Fruit fly (Drosophila melanogaster) whole organism, embryonic: ENCODE measurements around the gene CG3277.

Experiments
- CG10274 ChIP-seq: fragments of 200-800 bp; sonication (Bioruptor generic); optimal IDR thresholded peaks from 3 replicates; lab custom pipeline; 2017; ENCODE audit warnings: missing biosample characterization, mild to moderate bottlenecking, missing genetic modification characterization
- CG11085 ChIP-seq: fragments of 200-800 bp; sonication (Bioruptor generic); IDR thresholded peaks from 2 replicates; pipeline ENCODE4 v1.3.6; 2022; ENCODE audit warnings: missing biosample characterization, missing genetic modification characterization
- CG11504 ChIP-seq: fragments of 200-800 bp; sonication (Bioruptor generic); optimal IDR thresholded peaks from 3 replicates; lab custom pipeline; 2019; ENCODE audit warnings: missing biosample characterization, mild to moderate bottlenecking, missing genetic modification characterization, moderate library complexity
- CG16863 ChIP-seq: fragments of 200-800 bp; sonication (Bioruptor generic); optimal IDR thresholded peaks from 3 replicates; lab custom pipeline; 2016; ENCODE audit warnings: missing biosample characterization, missing genetic modification characterization
- CG1792 ChIP-seq: fragments of 200-800 bp; sonication (Bioruptor generic); optimal IDR thresholded peaks from 2 replicates; lab custom pipeline; 2016; ENCODE audit warnings: missing biosample characterization, missing genetic modification characterization
- CG30431 ChIP-seq: fragments of 200-800 bp; sonication (Bioruptor generic); optimal IDR thresholded peaks from 2 replicates; lab custom pipeline; 2017; ENCODE audit warnings: missing biosample characterization, missing genetic modification characterization
- CG31224 ChIP-seq: fragments of 200-800 bp; sonication (Bioruptor generic); IDR thresholded peaks from 2 replicates; pipeline ENCODE4 v1.3.6; 2022; ENCODE audit warnings: missing biosample characterization, missing genetic modification characterization
- CG31388 ChIP-seq: fragments of 200-800 bp; sonication (Bioruptor generic); optimal IDR thresholded peaks from 2 replicates; lab custom pipeline; 2016; ENCODE audit warnings: missing biosample characterization, missing genetic modification characterization
- CG33557 ChIP-seq: fragments of 200-800 bp; sonication (Bioruptor generic); optimal IDR thresholded peaks from 2 replicates; lab custom pipeline; 2019; ENCODE audit warnings: missing biosample characterization, mild to moderate bottlenecking, missing genetic modification characterization, moderate library complexity
- CG42726 ChIP-seq: fragments of 200-800 bp; sonication (Bioruptor generic); IDR thresholded peaks from 2 replicates; pipeline ENCODE4 v1.3.6; 2022; ENCODE audit warnings: missing biosample characterization, missing genetic modification characterization; ENCODE audit not compliant: partially characterized antibody
- CG4707 ChIP-seq: fragments of 200-800 bp; sonication (Bioruptor generic); optimal IDR thresholded peaks from 2 replicates; lab custom pipeline; 2018; ENCODE audit warnings: missing biosample characterization, mild to moderate bottlenecking, missing genetic modification characterization, moderate library complexity
- CG4730 ChIP-seq: fragments of 200-800 bp; sonication (Bioruptor generic); IDR thresholded peaks from 2 replicates; pipeline ENCODE4 v1.3.6; 2022; ENCODE audit warnings: missing biosample characterization, missing genetic modification characterization
- CG5245 ChIP-seq: fragments of 200-800 bp; sonication (Bioruptor generic); optimal IDR thresholded peaks from 3 replicates; lab custom pipeline; 2016; ENCODE audit warnings: missing biosample characterization, missing genetic modification characterization
- CG6654 ChIP-seq: fragments of 200-800 bp; sonication (Bioruptor generic); optimal IDR thresholded peaks from 2 replicates; lab custom pipeline; 2017; ENCODE audit warnings: missing biosample characterization, mild to moderate bottlenecking, missing genetic modification characterization
- CG7556 ChIP-seq: fragments of 200-800 bp; sonication (Bioruptor generic); optimal IDR thresholded peaks from 2 replicates; lab custom pipeline; 2017; ENCODE audit warnings: missing biosample characterization, mild to moderate bottlenecking, missing genetic modification characterization
- CG7786 ChIP-seq: fragments of 200-800 bp; sonication (Bioruptor generic); optimal IDR thresholded peaks from 2 replicates; lab custom pipeline; 2016; ENCODE audit warnings: missing biosample characterization, missing genetic modification characterization
- CG7963 ChIP-seq: fragments of 200-800 bp; sonication (Bioruptor generic); IDR thresholded peaks from 3 replicates; pipeline ENCODE4 v1.3.6; 2022; ENCODE audit warnings: missing biosample characterization, missing genetic modification characterization; ENCODE audit not compliant: partially characterized antibody
- CG8388 ChIP-seq: fragments of 200-800 bp; sonication (Bioruptor generic); optimal IDR thresholded peaks from 2 replicates; lab custom pipeline; 2019; ENCODE audit warnings: missing biosample characterization, mild to moderate bottlenecking, missing genetic modification characterization, moderate library complexity
- CG8765 ChIP-seq: fragments of 200-800 bp; sonication (Bioruptor generic); IDR thresholded peaks from 2 replicates; pipeline ENCODE4 v1.3.6; 2022; ENCODE audit warnings: missing biosample characterization, missing genetic modification characterization
- CG8944 ChIP-seq: fragments of 200-800 bp; sonication (Bioruptor generic); optimal IDR thresholded peaks from 3 replicates; lab custom pipeline; 2016; ENCODE audit warnings: missing biosample characterization, missing genetic modification characterization
- CG9797 ChIP-seq: fragments of 200-800 bp; sonication (Bioruptor generic); optimal IDR thresholded peaks from 3 replicates; lab custom pipeline; 2018; ENCODE audit warnings: missing biosample characterization, mild to moderate bottlenecking, missing genetic modification characterization
- CG9876 ChIP-seq: fragments of 200-800 bp; sonication (Bioruptor generic); optimal IDR thresholded peaks from 2 replicates; lab custom pipeline; 2016; ENCODE audit warnings: missing biosample characterization, missing genetic modification characterization
- CG9932 ChIP-seq: fragments of 200-800 bp; sonication (Bioruptor generic); IDR thresholded peaks from 2 replicates; pipeline ENCODE4 v1.3.6; 2022; ENCODE audit warnings: missing biosample characterization, missing genetic modification characterization
- CoRest ChIP-seq: fragments of 200-800 bp; sonication (Bioruptor generic); optimal IDR thresholded peaks from 3 replicates; lab custom pipeline; 2018; ENCODE audit warnings: missing biosample characterization, mild to moderate bottlenecking, missing genetic modification characterization, moderate library complexity
- CrebB ChIP-seq: fragments of 200-800 bp; sonication (Bioruptor generic); optimal IDR thresholded peaks from 3 replicates; lab custom pipeline; 2018; ENCODE audit warnings: missing biosample characterization, mild to moderate bottlenecking, missing genetic modification characterization
- Max ChIP-seq: fragments of 200-800 bp; sonication (Bioruptor generic); optimal IDR thresholded peaks from 2 replicates; lab custom pipeline; 2016; ENCODE audit warnings: missing biosample characterization, mild to moderate bottlenecking, missing genetic modification characterization
- NfI ChIP-seq: fragments of 200-800 bp; sonication (Bioruptor generic); optimal IDR thresholded peaks from 3 replicates; lab custom pipeline; 2018; ENCODE audit warnings: missing biosample characterization, mild to moderate bottlenecking, missing genetic modification characterization, moderate library complexity
- ash1 ChIP-seq: fragments of 200-800 bp; sonication (Bioruptor generic); optimal IDR thresholded peaks from 2 replicates; lab custom pipeline; 2018; ENCODE audit warnings: missing biosample characterization, mild to moderate bottlenecking, missing genetic modification characterization
- btn ChIP-seq: fragments of 200-800 bp; sonication (Bioruptor generic); optimal IDR thresholded peaks from 2 replicates; lab custom pipeline; 2016; ENCODE audit warnings: missing biosample characterization, missing genetic modification characterization
- cad ChIP-seq: fragments of >200 bp; optimal IDR thresholded peaks from 2 replicates; lab custom pipeline; 2017; ENCODE audit warnings: missing biosample characterization, missing genetic modification characterization
- chif ChIP-seq, 2 experiments: fragments of 200-800 bp; sonication (Bioruptor generic); optimal IDR thresholded peaks; 3 replicates each; lab custom pipeline; 2016; ENCODE audit warnings: missing biosample characterization in 2 of 2, missing genetic modification characterization in 2 of 2
- corto ChIP-seq: fragments of 200-800 bp; sonication (Bioruptor generic); optimal IDR thresholded peaks from 2 replicates; lab custom pipeline; 2016; ENCODE audit warnings: missing biosample characterization, mild to moderate bottlenecking, missing genetic modification characterization, moderate library complexity
- emc ChIP-seq: fragments of 200-800 bp; sonication (Bioruptor generic); optimal IDR thresholded peaks from 2 replicates; lab custom pipeline; 2016; ENCODE audit warnings: missing biosample characterization, missing genetic modification characterization
- fd102C ChIP-seq: fragments of 200-800 bp; sonication (Bioruptor generic); optimal IDR thresholded peaks from 2 replicates; lab custom pipeline; 2018; ENCODE audit warnings: missing biosample characterization, mild to moderate bottlenecking, missing genetic modification characterization, moderate library complexity
- inv ChIP-seq: fragments of 200-800 bp; sonication (Bioruptor generic); IDR thresholded peaks from 2 replicates; pipeline ENCODE4 v1.3.6; 2022; ENCODE audit warnings: missing biosample characterization, missing genetic modification characterization; ENCODE audit not compliant: partially characterized antibody
- kay ChIP-seq: fragments of 200-800 bp; sonication (Bioruptor generic); optimal IDR thresholded peaks from 2 replicates; lab custom pipeline; 2016; ENCODE audit warnings: missing biosample characterization, missing genetic modification characterization
- mam ChIP-seq: fragments of 200-800 bp; sonication (Bioruptor generic); optimal IDR thresholded peaks from 3 replicates; lab custom pipeline; 2016; ENCODE audit warnings: missing biosample characterization, missing genetic modification characterization
- nmo ChIP-seq: fragments of 200-800 bp; sonication (Bioruptor generic); optimal IDR thresholded peaks from 2 replicates; lab custom pipeline; 2018; ENCODE audit warnings: missing biosample characterization, mild to moderate bottlenecking, missing genetic modification characterization, moderate library complexity
- org-1 ChIP-seq: fragments of 200-800 bp; sonication (Bioruptor generic); optimal IDR thresholded peaks from 2 replicates; lab custom pipeline; 2017; ENCODE audit warnings: missing biosample characterization, missing genetic modification characterization
- schlank ChIP-seq: fragments of 200-800 bp; sonication (Bioruptor generic); optimal IDR thresholded peaks from 2 replicates; lab custom pipeline; 2018; ENCODE audit warnings: missing biosample characterization, mild to moderate bottlenecking, missing genetic modification characterization
- slbo ChIP-seq: fragments of 200-800 bp; sonication (Bioruptor generic); IDR thresholded peaks from 2 replicates; pipeline ENCODE4 v1.3.6; 2022; ENCODE audit warnings: missing biosample characterization, missing genetic modification characterization
- stc ChIP-seq: fragments of 200-800 bp; sonication (Bioruptor generic); IDR thresholded peaks from 2 replicates; pipeline ENCODE4 v1.3.6; 2022; ENCODE audit warnings: missing biosample characterization, missing genetic modification characterization
- sug ChIP-seq: fragments of 200-800 bp; optimal IDR thresholded peaks from 2 replicates; lab custom pipeline; 2019; ENCODE audit warnings: missing biosample characterization, mild to moderate bottlenecking, missing genetic modification characterization, moderate library complexity
- trh ChIP-seq: fragments of 200-800 bp; sonication (Bioruptor generic); optimal IDR thresholded peaks from 2 replicates; lab custom pipeline; 2016; ENCODE audit warnings: missing biosample characterization, missing genetic modification characterization
- usp ChIP-seq: fragments of >200 bp; optimal IDR thresholded peaks from 2 replicates; lab custom pipeline; 2017; ENCODE audit warnings: missing biosample characterization, missing genetic modification characterization
- wor ChIP-seq: fragments of 200-800 bp; sonication (Bioruptor generic); IDR thresholded peaks from 2 replicates; pipeline ENCODE4 v1.3.6; 2022; ENCODE audit warnings: missing biosample characterization, missing genetic modification characterization

The CG3277 gene

DNA sequence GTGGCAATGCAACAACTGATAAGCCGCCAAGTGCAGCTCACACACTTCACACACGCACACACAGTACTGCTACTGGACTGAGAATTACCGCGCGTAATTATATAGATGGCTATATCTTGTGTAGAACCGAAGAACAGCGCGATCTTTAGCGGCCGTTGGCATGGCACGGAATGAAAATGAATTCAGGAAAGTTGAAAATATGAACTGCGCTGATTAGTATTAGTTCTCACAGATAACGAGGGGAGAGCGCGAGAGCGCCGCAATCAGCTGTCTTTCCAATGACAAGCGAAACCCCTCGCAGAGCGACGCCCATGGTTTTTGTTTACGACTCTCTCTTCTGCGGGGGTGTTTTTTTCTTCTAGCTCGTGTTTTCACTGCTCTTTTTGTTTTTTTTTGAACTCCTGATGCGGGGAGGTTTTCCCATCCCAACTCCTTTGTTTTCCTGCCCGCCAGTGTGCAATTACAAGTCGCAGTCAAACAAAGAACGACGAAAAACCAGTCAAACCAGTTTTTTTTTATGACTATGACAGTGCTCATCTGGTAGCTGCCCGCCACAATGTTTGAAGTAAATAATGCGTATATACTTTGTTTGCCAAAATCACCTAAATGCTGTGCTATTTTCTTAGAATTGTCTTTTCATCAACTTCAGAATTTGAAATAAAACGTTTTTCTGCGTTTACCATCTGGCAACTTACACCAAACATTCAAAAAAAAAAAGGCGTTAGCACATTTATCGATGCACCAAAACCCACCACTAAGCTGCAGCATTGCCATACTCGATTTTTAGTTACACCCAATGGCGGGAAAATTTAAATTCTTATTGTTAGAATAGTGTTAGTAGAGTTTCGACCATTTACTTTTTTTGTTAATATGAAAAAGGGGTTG is 700 bp upstream of the CG3277 start, which contains the start of gene CG9663 (continued):
- TF ChIP-seq CG16863 (GFP tag; lab: Kevin White, UChicago) (no peak), CG33557 (GFP tag; lab: Kevin White, UChicago) (no peak), nmo (GFP tag; lab: Kevin White, UChicago) (peak; percentile 17), CG7786 (GFP tag; lab: Kevin White, UChicago) (peak; percentile 26), CG4730 (no peak), schlank (tag; lab: Kevin White, UChicago) (peak; percentile 18), CG5245 (GFP tag; lab: Kevin White, UChicago) (no peak), CG8765 (GFP tag; lab: Robert Waterston, UW) (0 out of 2 replicates have a peak, but pooled peaks have one; percentile 28), chif (GFP tag; optimal IDR thresholded peaks at IDR 0.05; lab: Kevin White, UChicago) (no peak), kay (GFP tag; lab: Kevin White, UChicago) (no peak), sug (tag; lab: Kevin White, UChicago) (peak; percentile 44), CG10274 (no peak), cad (GFP tag; lab: Kevin White, UChicago) (no peak), stc (GFP tag; lab: Robert Waterston, UW) (no peak), CG31224 (GFP tag; lab: Robert Waterston, UW) (peak; percentile 48; the same call in 1 of the 2 replicates), CrebB (tag; lab: Kevin White, UChicago) (no peak), CG11085 (GFP tag; lab: Robert Waterston, UW) (no peak), emc (GFP tag; lab: Kevin White, UChicago) (no peak), CG42726 (GFP tag; lab: Robert Waterston, UW) (no peak), slbo (peak; percentile 40), inv (0 out of 2 replicates have a peak, but pooled peaks have one; percentile 26), trh (GFP tag; lab: Kevin White, UChicago) (no peak), mam (GFP tag; lab: Kevin White, UChicago) (no peak), CG7963 (GFP tag; lab: Robert Waterston, UW) (no peak), CG9797 (GFP tag; lab: Kevin White, UChicago) (peak; percentile 78), NfI (GFP tag; lab: Kevin White, UChicago) (no peak), CG31388 (GFP tag; lab: Kevin White, UChicago) (no peak), Max (GFP tag; lab: Kevin White, UChicago) (peak; percentile 11), CG8944 (no peak), CG9932 (GFP tag; lab: Robert Waterston, UW) (peak; percentile 51; the same call in 1 of the 2 replicates), CG9876 (no peak), CG30431 (GFP tag; lab: Kevin White, UChicago) (no peak), ash1 (GFP tag; lab: Kevin White, UChicago) (peak; percentile 13), CG8388 (GFP tag; lab: Kevin White, UChicago) (no peak), fd102C (GFP tag; lab: Kevin White, UChicago) (no peak), CG1792 (GFP tag; lab: Kevin White, UChicago) (no peak), CG7556 (GFP tag; lab: Kevin White, UChicago) (no peak), org-1 (GFP tag; lab: Kevin White, UChicago) (no peak), wor (GFP tag; lab: Robert Waterston, UW) (no peak), usp (GFP tag; lab: Kevin White, UChicago) (no peak), CG11504 (tag; lab: Kevin White, UChicago) (no peak), CG4707 (GFP tag; lab: Kevin White, UChicago) (no peak), btn (GFP tag; lab: Kevin White, UChicago) (no peak), corto (GFP tag; lab: Kevin White, UChicago) (peak; percentile 42), CoRest (tag; lab: Kevin White, UChicago) (peak; percentile 17), CG6654 (GFP tag; lab: Kevin White, UChicago) (no peak)
